Fruit fly (Drosophila melanogaster): ENCODE measurements around the gene Glyp.

The Glyp gene

dm6 chr2L:2165864-2166263 is 35.3 kb downstream of the Glyp start:
- TF ChIP-seq ovo (GFP tag; optimal IDR thresholded peaks at IDR 0.05) (no peak), CG14711 (tag; optimal IDR thresholded peaks at IDR 0.05) (peak; percentile 26), CG7045 (GFP tag; optimal IDR thresholded peaks at IDR 0.05) (no peak), Clk (GFP tag; optimal IDR thresholded peaks at IDR 0.05) (no peak), cnc (optimal IDR thresholded peaks at IDR 0.05) (no peak), CG7101 (tag; optimal IDR thresholded peaks at IDR 0.05) (peak; percentile 19), toe (GFP tag; optimal IDR thresholded peaks at IDR 0.05) (peak; percentile 4), CG11617 (GFP tag; optimal IDR thresholded peaks at IDR 0.05) (peak; percentile 56), CG5204 (GFP tag; optimal IDR thresholded peaks at IDR 0.05) (no peak), CG12768 (GFP tag; optimal IDR thresholded peaks at IDR 0.05) (peak; percentile 27), CG1620 (GFP tag; optimal IDR thresholded peaks at IDR 0.05) (peak; percentile 6), kay (GFP tag; ENCODE audit: borderline replicate concordance) (no peak), pad (GFP tag; optimal IDR thresholded peaks at IDR 0.05) (peak; percentile 19), bab1 (GFP tag; optimal IDR thresholded peaks at IDR 0.05) (peak; percentile 31), Hr96 (GFP tag; optimal IDR thresholded peaks at IDR 0.05) (no peak), CG33017 (tag; optimal IDR thresholded peaks at IDR 0.05) (no peak), Mnt (GFP tag; optimal IDR thresholded peaks at IDR 0.05) (peak; percentile 69), tj (GFP tag; optimal IDR thresholded peaks at IDR 0.05) (peak; percentile 100), Crg-1 (GFP tag; optimal IDR thresholded peaks at IDR 0.05) (no peak), cic (GFP tag; optimal IDR thresholded peaks at IDR 0.05) (peak; percentile 51)

dm6 chr2L:2166958-2167707 is 36.5 kb downstream of the Glyp start:
- TF ChIP-seq CG14711 (tag; optimal IDR thresholded peaks at IDR 0.05) (no peak), CG1620 (GFP tag; optimal IDR thresholded peaks at IDR 0.05) (no peak), CG11617 (GFP tag; optimal IDR thresholded peaks at IDR 0.05) (no peak), CG7045 (GFP tag; optimal IDR thresholded peaks at IDR 0.05) (no peak), cnc (optimal IDR thresholded peaks at IDR 0.05) (no peak), Mnt (GFP tag; optimal IDR thresholded peaks at IDR 0.05) (no peak), CG33017 (tag; optimal IDR thresholded peaks at IDR 0.05) (no peak), CG7101 (tag; optimal IDR thresholded peaks at IDR 0.05) (no peak)

dm6 chr2L:2168184-2168893 is 37.7 kb downstream of the Glyp start:
- TF ChIP-seq toe (GFP tag; optimal IDR thresholded peaks at IDR 0.05) (no peak), CG11617 (GFP tag; optimal IDR thresholded peaks at IDR 0.05) (no peak), cnc (optimal IDR thresholded peaks at IDR 0.05) (no peak), Hr96 (GFP tag; optimal IDR thresholded peaks at IDR 0.05) (no peak), tj (GFP tag; optimal IDR thresholded peaks at IDR 0.05) (no peak), bab1 (GFP tag; optimal IDR thresholded peaks at IDR 0.05) (no peak), Mnt (GFP tag; optimal IDR thresholded peaks at IDR 0.05) (no peak), CG5204 (GFP tag; optimal IDR thresholded peaks at IDR 0.05) (no peak), CG14711 (tag; optimal IDR thresholded peaks at IDR 0.05) (no peak), CG7101 (tag; optimal IDR thresholded peaks at IDR 0.05) (no peak), CG33017 (tag; optimal IDR thresholded peaks at IDR 0.05) (no peak), pad (GFP tag; optimal IDR thresholded peaks at IDR 0.05) (no peak)

dm6 chr2L:2168894-2169456 is 38.4 kb downstream of the Glyp start:
- TF ChIP-seq CG7101 (tag; optimal IDR thresholded peaks at IDR 0.05): no peak
- TF ChIP-seq CG14711 (tag; optimal IDR thresholded peaks at IDR 0.05): no peak
- TF ChIP-seq CG12768 (GFP tag; optimal IDR thresholded peaks at IDR 0.05): no peak
- peak; percentile 35 for TF ChIP-seq cic (GFP tag; optimal IDR thresholded peaks at IDR 0.05)
- TF ChIP-seq kay (GFP tag; ENCODE audit: borderline replicate concordance): peak; percentile 34
- no peak for TF ChIP-seq CG33017 (tag; optimal IDR thresholded peaks at IDR 0.05)
- TF ChIP-seq ovo (GFP tag; optimal IDR thresholded peaks at IDR 0.05): peak; percentile 32

dm6 chr2L:2171366-2172078 is 40.9 kb downstream of the Glyp start:
- TF ChIP-seq bab1 (GFP tag; optimal IDR thresholded peaks at IDR 0.05) (no peak), CG11617 (GFP tag; optimal IDR thresholded peaks at IDR 0.05) (peak; percentile 35), kay (GFP tag; ENCODE audit: borderline replicate concordance) (peak; percentile 70), Clk (GFP tag; optimal IDR thresholded peaks at IDR 0.05) (no peak), toe (GFP tag; optimal IDR thresholded peaks at IDR 0.05) (no peak), tj (GFP tag; optimal IDR thresholded peaks at IDR 0.05) (peak; percentile 42), CG12768 (GFP tag; optimal IDR thresholded peaks at IDR 0.05) (peak; percentile 16), CG33017 (tag; optimal IDR thresholded peaks at IDR 0.05) (no peak), CG14711 (tag; optimal IDR thresholded peaks at IDR 0.05) (no peak), CG5204 (GFP tag; optimal IDR thresholded peaks at IDR 0.05) (no peak), ovo (GFP tag; optimal IDR thresholded peaks at IDR 0.05) (peak; percentile 27), cic (GFP tag; optimal IDR thresholded peaks at IDR 0.05) (peak; percentile 93), Mnt (GFP tag; optimal IDR thresholded peaks at IDR 0.05) (peak; percentile 39), CG1620 (GFP tag; optimal IDR thresholded peaks at IDR 0.05) (no peak), Hr96 (GFP tag; optimal IDR thresholded peaks at IDR 0.05) (no peak), pad (GFP tag; optimal IDR thresholded peaks at IDR 0.05) (no peak), cnc (optimal IDR thresholded peaks at IDR 0.05) (no peak), CG7045 (GFP tag; optimal IDR thresholded peaks at IDR 0.05) (no peak), Crg-1 (GFP tag; optimal IDR thresholded peaks at IDR 0.05) (no peak), CG7101 (tag; optimal IDR thresholded peaks at IDR 0.05) (peak; percentile 29)
